Worm (Caenorhabditis elegans): Measurements from ENCODE around the gene wnk-1.

DNA sequence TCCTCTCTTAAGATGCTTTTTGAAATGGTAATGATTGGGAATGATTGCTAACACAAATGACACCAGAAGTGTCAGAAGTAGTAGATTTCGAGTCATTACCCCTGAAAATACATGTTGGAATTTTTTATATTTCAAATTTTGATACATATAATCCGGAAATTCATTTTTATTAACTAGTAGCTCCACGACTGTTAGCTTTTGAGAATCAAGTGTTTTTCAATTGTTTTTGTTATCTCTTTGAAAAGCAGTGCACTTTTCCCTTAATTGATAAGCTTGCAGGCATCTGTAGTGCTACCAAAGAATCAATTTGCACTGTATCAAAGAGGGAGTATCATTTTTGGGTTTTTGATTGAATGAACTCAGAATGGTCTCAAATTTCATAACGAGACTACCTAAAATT lies 34.9 kb upstream of the wnk-1 start, which contains the start of gene pcp-2:
- TF ChIP-seq him-1 (tag; optimal IDR thresholded peaks at IDR 0.05) = no peak
- no peak for TF ChIP-seq dao-5 (tag; optimal IDR thresholded peaks at IDR 0.05)

All from whole organism, L4/young adult.